Fruit fly (Drosophila melanogaster) S2 (cell line): ENCODE measurements around the gene CG15767.

Experiments
- CG8478 ChIP-seq: fragments of >200 bp; optimal IDR thresholded peaks from 2 replicates; lab custom pipeline; 2018
- CTCF ChIP-seq, 2 experiments: fragments of >200 bp; optimal IDR thresholded peaks; 2 replicates each; lab custom pipeline; 2018

DNA sequence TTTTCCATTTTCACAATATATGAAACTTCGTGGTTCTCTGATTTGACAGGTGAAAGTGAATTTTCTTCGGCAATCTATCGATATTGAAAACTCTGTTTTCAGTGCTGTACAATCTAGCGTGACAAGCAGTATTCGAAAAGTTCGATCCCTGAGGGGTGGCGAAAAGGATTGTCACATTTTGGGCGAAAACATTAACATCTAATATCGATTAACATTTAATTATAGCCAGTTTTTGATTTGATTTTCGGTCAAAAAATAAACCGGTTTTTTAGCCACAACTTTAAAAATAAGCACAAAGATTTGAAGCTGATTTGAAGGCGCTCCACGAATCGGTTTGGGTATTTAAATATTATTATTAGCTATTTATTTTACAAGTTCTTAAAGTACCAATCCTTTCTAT, 23.6 kb downstream of the CG15767 start, which contains the start of gene CG44329:
- TF ChIP-seq CTCF (optimal IDR thresholded peaks at IDR 0.05; lab: Kevin White, UChicago), result no peak
- TF ChIP-seq CG8478 (lab: Kevin White, UChicago), result no peak
